Worm (Caenorhabditis elegans) whole organism, L3 larva: ENCODE data around the gene lips-5.

Experiments used
- R02D3.7 ChIP-seq: fragments of 150-350 bp; optimal IDR thresholded peaks from 2 replicates; lab custom pipeline; 2014; ENCODE audit warnings: missing biosample characterization, missing genetic modification characterization
- ZK546.5 ChIP-seq: sonication (generic microtip); optimal IDR thresholded peaks from 2 replicates; lab custom pipeline; 2017; ENCODE audit warnings: missing biosample characterization, missing genetic modification characterization
- ama-1 ChIP-seq: fragments of 150-350 bp; optimal IDR thresholded peaks from 2 replicates; lab custom pipeline; 2018
- ceh-16 ChIP-seq: sonication (generic microtip); optimal IDR thresholded peaks from 2 replicates; lab custom pipeline; 2017; ENCODE audit warnings: missing biosample characterization, missing genetic modification characterization
- ceh-28 ChIP-seq: fragments of 150-350 bp; optimal IDR thresholded peaks from 2 replicates; lab custom pipeline; 2014; ENCODE audit warnings: missing biosample characterization, missing genetic modification reagents, missing genetic modification characterization
- ceh-82 ChIP-seq: fragments of 150-350 bp; optimal IDR thresholded peaks from 2 replicates; lab custom pipeline; 2014; ENCODE audit warnings: missing biosample characterization, missing genetic modification characterization
- ceh-9 ChIP-seq: sonication (generic microtip); optimal IDR thresholded peaks from 2 replicates; lab custom pipeline; 2018; ENCODE audit warnings: missing biosample characterization, missing genetic modification characterization
- daf-12 ChIP-seq: fragments of 150-350 bp; optimal IDR thresholded peaks from 2 replicates; lab custom pipeline; 2014; ENCODE audit warnings: missing biosample characterization, missing genetic modification reagents, missing genetic modification characterization
- egl-27 ChIP-seq: sonication (generic microtip); optimal IDR thresholded peaks from 4 replicates; lab custom pipeline; 2017; ENCODE audit warnings: missing biosample characterization, missing genetic modification reagents, missing genetic modification characterization
- egl-5 ChIP-seq: fragments of 150-350 bp; optimal IDR thresholded peaks from 2 replicates; lab custom pipeline; 2017; ENCODE audit warnings: missing biosample characterization, missing genetic modification reagents, missing genetic modification characterization, inconsistent platforms
- elt-1 ChIP-seq: fragments of 150-350 bp; optimal IDR thresholded peaks from 2 replicates; lab custom pipeline; 2014; ENCODE audit warnings: missing biosample characterization, missing genetic modification characterization
- elt-2 ChIP-seq: sonication (generic microtip); optimal IDR thresholded peaks from 2 replicates; lab custom pipeline; 2016; ENCODE audit warnings: missing genetic modification reagents, mild to moderate bottlenecking, missing genetic modification characterization, missing compliant biosample characterization
- eor-1 ChIP-seq, 2 experiments: fragments of 150-350 bp; optimal IDR thresholded peaks; 2 replicates each; lab custom pipeline; 2014 to 2018; ENCODE audit warnings: missing biosample characterization in 2 of 2, missing genetic modification characterization in 2 of 2
- fkh-2 ChIP-seq: fragments of 150-350 bp; optimal IDR thresholded peaks from 2 replicates; lab custom pipeline; 2014; ENCODE audit warnings: missing biosample characterization, missing genetic modification reagents, missing genetic modification characterization
- hmg-11 ChIP-seq: sonication (generic microtip); optimal IDR thresholded peaks from 2 replicates; lab custom pipeline; 2016; ENCODE audit warnings: missing genetic modification characterization, missing compliant biosample characterization
- jun-1 ChIP-seq: fragments of 150-350 bp; optimal IDR thresholded peaks from 2 replicates; lab custom pipeline; 2014; ENCODE audit warnings: missing biosample characterization, missing genetic modification reagents, missing genetic modification characterization
- lin-15B ChIP-seq: fragments of 150-350 bp; optimal IDR thresholded peaks from 2 replicates; lab custom pipeline; 2014; ENCODE audit warnings: missing biosample characterization, missing genetic modification characterization
- mml-1 ChIP-seq: fragments of 150-350 bp; sonication (generic microtip); optimal IDR thresholded peaks from 3 replicates; lab custom pipeline; 2014; ENCODE audit warnings: missing biosample characterization, missing genetic modification characterization
- nhr-11 ChIP-seq: fragments of 150-350 bp; optimal IDR thresholded peaks from 2 replicates; lab custom pipeline; 2014; ENCODE audit warnings: missing biosample characterization, missing genetic modification characterization
- nhr-23 ChIP-seq: fragments of 150-350 bp; optimal IDR thresholded peaks from 2 replicates; lab custom pipeline; 2014; ENCODE audit warnings: missing biosample characterization, missing genetic modification reagents, missing genetic modification characterization
- nhr-28 ChIP-seq: fragments of 150-350 bp; optimal IDR thresholded peaks from 2 replicates; lab custom pipeline; 2014; ENCODE audit warnings: missing biosample characterization, missing genetic modification characterization
- nhr-43 ChIP-seq: sonication (generic microtip); optimal IDR thresholded peaks from 2 replicates; lab custom pipeline; 2016; ENCODE audit warnings: mild to moderate bottlenecking, missing genetic modification characterization, missing compliant biosample characterization; ENCODE audit not compliant: poor library complexity, severe bottlenecking
- nhr-67 ChIP-seq: fragments of 150-350 bp; optimal IDR thresholded peaks from 2 replicates; lab custom pipeline; 2014; ENCODE audit warnings: missing biosample characterization, missing genetic modification characterization
- nhr-76 ChIP-seq: fragments of 150-350 bp; sonication (generic microtip); optimal IDR thresholded peaks from 5 replicates; lab custom pipeline; 2014; ENCODE audit warnings: missing biosample characterization, missing genetic modification characterization
- nhr-77 ChIP-seq: fragments of 150-350 bp; optimal IDR thresholded peaks from 2 replicates; lab custom pipeline; 2014; ENCODE audit warnings: missing biosample characterization, missing genetic modification characterization
- pha-4 ChIP-seq: fragments of 150-350 bp; optimal IDR thresholded peaks from 2 replicates; lab custom pipeline; 2014; ENCODE audit warnings: missing biosample characterization, missing genetic modification reagents, missing genetic modification characterization
- pqm-1 ChIP-seq: fragments of 150-350 bp; optimal IDR thresholded peaks from 2 replicates; lab custom pipeline; 2017; ENCODE audit warnings: missing biosample characterization, missing genetic modification characterization, inconsistent platforms
- skn-1 ChIP-seq: fragments of 150-350 bp; optimal IDR thresholded peaks from 2 replicates; lab custom pipeline; 2014; ENCODE audit warnings: missing biosample characterization, missing genetic modification characterization
- snpc-4 ChIP-seq: fragments of 150-350 bp; optimal IDR thresholded peaks from 2 replicates; lab custom pipeline; 2014; ENCODE audit warnings: missing biosample characterization, missing genetic modification characterization
- tbx-2 ChIP-seq: sonication (generic microtip); optimal IDR thresholded peaks from 2 replicates; lab custom pipeline; 2016; ENCODE audit warnings: mild to moderate bottlenecking, missing genetic modification characterization, missing compliant biosample characterization
- unc-39 ChIP-seq: sonication (generic microtip); optimal IDR thresholded peaks from 4 replicates; lab custom pipeline; 2017; ENCODE audit warnings: missing biosample characterization, missing genetic modification characterization
- unc-62 ChIP-seq: fragments of 150-350 bp; sonication (generic microtip); optimal IDR thresholded peaks from 4 replicates; lab custom pipeline; 2014; ENCODE audit warnings: missing biosample characterization, missing genetic modification reagents, missing genetic modification characterization
- zag-1 ChIP-seq: fragments of 150-350 bp; optimal IDR thresholded peaks from 2 replicates; lab custom pipeline; 2014; ENCODE audit warnings: missing biosample characterization, missing genetic modification characterization
- ztf-11 ChIP-seq: fragments of 150-350 bp; optimal IDR thresholded peaks from 2 replicates; lab custom pipeline; 2014; ENCODE audit warnings: missing biosample characterization, missing genetic modification characterization
- ztf-4 ChIP-seq: fragments of 150-350 bp; optimal IDR thresholded peaks from 2 replicates; lab custom pipeline; 2014; ENCODE audit warnings: missing biosample characterization, missing genetic modification characterization

The lips-5 gene

DNA sequence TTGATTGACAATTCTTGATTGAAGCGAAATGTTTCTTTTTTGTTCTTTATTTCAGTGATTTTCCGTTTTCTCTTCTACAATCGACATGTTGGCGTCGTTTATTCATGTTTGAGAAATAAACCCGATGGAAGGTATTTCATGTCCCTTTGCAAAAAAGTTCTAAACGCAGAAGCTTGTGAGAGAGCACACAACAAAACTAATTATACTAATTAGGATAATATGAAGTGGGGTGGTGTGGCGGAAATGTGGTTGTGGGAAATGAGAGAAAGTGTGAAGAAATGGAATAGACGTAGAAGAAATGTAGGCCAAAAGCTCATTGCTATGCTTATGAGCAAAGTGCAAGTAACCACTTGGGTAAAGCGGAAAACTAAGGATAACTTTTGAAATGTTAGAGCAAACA lies 9.3 kb upstream of the lips-5 start:
- TF ChIP-seq ZK546.5 (tag; lab: Kevin White, UChicago) (no peak), ztf-11 (tag; lab: Kevin White, UChicago) (no peak), nhr-77 (tag; lab: Kevin White, UChicago) (no peak), R02D3.7 (no peak), skn-1 (tag; lab: Kevin White, UChicago) (no peak), nhr-76 (tag; lab: Kevin White, UChicago) (no peak), ceh-16 (no peak)

DNA sequence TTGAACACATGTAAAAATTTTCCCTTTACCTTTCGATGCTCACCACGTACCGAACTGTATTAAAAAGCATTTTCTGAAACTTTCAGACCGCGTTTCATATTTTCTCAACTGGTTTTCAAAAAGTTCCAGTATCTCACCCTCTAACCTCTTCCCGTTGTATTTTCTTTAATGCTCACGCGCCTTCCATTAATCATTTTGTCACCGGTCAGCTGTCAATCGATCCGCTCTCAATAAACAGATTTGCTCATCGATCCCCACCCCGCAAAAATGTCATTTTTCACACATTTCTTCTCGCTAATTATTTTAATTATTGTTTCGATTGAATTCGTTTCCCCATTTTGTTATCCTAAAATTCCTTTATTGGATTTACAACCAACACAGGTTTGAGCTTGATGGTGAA lies 5.5 kb upstream of the lips-5 start, which contains the start of gene lpr-2:
lpr-2 (plus strand) TSS at position 189 of the 400 bp plus-strand sequence.
- no peak for TF ChIP-seq jun-1
- TF ChIP-seq egl-5 (tag; lab: Kevin White, UChicago), result no peak
- TF ChIP-seq pqm-1 (tag; lab: Kevin White, UChicago), result no peak
- no peak for TF ChIP-seq nhr-28 (tag; lab: Kevin White, UChicago)
- TF ChIP-seq nhr-76 (tag; lab: Kevin White, UChicago), result no peak
- TF ChIP-seq zag-1 (tag; lab: Kevin White, UChicago), result no peak
- TF ChIP-seq ceh-9 (tag; lab: Kevin White, UChicago), result no peak
- TF ChIP-seq eor-1 (tag; optimal IDR thresholded peaks at IDR 0.05; lab: Kevin White, UChicago), result no peak
- no peak for TF ChIP-seq nhr-77 (tag; lab: Kevin White, UChicago)
- no peak for TF ChIP-seq mml-1 (tag; lab: Kevin White, UChicago)
- TF ChIP-seq unc-62 (GFP tag; lab: Kevin White, UChicago), result no peak
- TF ChIP-seq nhr-23 (tag; lab: Kevin White, UChicago), result no peak
- no peak for TF ChIP-seq tbx-2 (tag; lab: Kevin White, UChicago)
- no peak for TF ChIP-seq snpc-4 (tag; lab: Kevin White, UChicago)
- TF ChIP-seq lin-15B, result no peak
- no peak for TF ChIP-seq ceh-82 (tag; lab: Kevin White, UChicago)
- TF ChIP-seq skn-1 (tag; lab: Kevin White, UChicago), result no peak
- no peak for TF ChIP-seq nhr-11

DNA sequence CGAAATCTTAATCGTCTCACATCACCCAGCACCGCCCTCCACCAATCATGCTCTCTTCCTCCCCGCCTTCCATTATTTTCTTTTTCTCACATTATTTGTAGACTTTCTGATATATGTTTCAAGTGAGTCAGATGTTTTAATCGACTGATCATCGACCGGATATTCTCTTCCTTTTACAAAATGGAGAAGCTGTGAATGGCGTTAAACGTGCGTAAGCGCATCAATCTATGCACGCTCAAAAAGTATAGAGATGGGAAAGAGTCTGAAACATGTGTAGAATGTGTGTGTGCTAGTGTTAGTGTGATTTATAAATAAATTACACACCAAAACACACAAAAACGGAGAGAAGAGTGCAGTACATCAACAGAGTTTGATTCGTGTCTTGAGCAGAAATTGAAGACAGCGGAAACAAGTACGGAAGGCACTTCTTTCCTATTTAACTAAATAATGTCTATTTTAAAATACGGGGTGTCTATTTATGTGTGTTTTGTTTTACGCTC lies 3.5 kb upstream of the lips-5 start:
- no peak for TF ChIP-seq ceh-9 (tag; lab: Kevin White, UChicago)
- no peak for TF ChIP-seq elt-1 (tag; lab: Kevin White, UChicago)
- no peak for TF ChIP-seq ZK546.5 (tag; lab: Kevin White, UChicago)
- no peak for TF ChIP-seq nhr-67 (tag; lab: Kevin White, UChicago)
- no peak for TF ChIP-seq jun-1
- TF ChIP-seq fkh-2 (tag; lab: Kevin White, UChicago), result no peak
- TF ChIP-seq ztf-4, result no peak
- no peak for TF ChIP-seq ceh-82 (tag; lab: Kevin White, UChicago)
- no peak for TF ChIP-seq nhr-43 (tag; lab: Kevin White, UChicago)
- no peak for TF ChIP-seq egl-27
- TF ChIP-seq ama-1 (lab: Kevin White, UChicago), result no peak
- TF ChIP-seq ztf-11 (tag; lab: Kevin White, UChicago), result no peak
- TF ChIP-seq unc-39 (tag; lab: Kevin White, UChicago), result no peak
- TF ChIP-seq hmg-11, result no peak
- TF ChIP-seq nhr-76 (tag; lab: Kevin White, UChicago), result no peak
- no peak for TF ChIP-seq daf-12 (tag; lab: Kevin White, UChicago)
- TF ChIP-seq, all 47 proteins: peak for 0

DNA sequence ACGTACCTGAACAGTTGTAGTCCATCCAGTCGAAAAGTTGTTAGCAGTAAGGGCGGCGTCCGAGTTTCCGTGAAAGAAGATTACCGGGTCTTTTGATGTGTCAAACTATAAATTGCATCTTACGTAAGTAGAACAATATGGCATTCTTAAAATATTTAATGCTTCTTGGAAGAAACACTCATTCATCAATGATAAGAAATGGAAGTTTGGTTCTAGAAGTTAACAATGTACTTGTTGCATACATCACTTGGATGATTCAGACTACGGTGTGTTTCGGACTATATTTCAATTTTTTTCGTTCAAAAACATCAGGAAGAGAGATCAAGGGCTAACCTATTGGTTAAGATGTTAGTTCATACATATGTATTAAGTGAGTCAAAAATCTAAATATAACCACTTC lies 1.4 kb downstream of the lips-5 start:
- TF ChIP-seq ceh-28 (tag; lab: Kevin White, UChicago) (no peak), ztf-11 (tag; lab: Kevin White, UChicago) (no peak)

DNA sequence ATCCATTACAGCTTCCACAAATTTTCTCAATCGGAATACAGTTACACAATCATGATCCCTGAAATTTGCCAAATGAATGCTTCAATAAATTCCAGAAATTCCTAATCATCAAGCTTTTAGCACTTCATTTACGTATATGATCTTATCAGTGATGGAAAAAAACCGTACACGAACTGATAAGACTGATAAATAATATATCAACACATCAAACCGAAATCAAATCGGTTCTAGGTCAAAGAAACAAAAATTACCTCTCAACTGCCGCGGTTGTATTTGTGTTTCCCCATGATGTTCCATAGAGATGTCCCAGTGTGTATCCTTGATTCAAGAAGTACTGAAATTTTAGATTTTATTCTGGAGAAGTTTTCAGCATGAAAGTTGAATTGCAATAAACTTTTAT lies 2.5 kb downstream of the lips-5 start:
- TF ChIP-seq nhr-76 (tag; lab: Kevin White, UChicago) (no peak), skn-1 (tag; lab: Kevin White, UChicago) (no peak), fkh-2 (tag; lab: Kevin White, UChicago) (no peak), pqm-1 (tag; lab: Kevin White, UChicago) (peak; percentile 43), elt-2 (peak; percentile 91), pha-4 (tag; lab: Kevin White, UChicago) (peak; percentile 7), zag-1 (tag; lab: Kevin White, UChicago) (no peak)
